Fruit fly (Drosophila melanogaster): ENCODE data around the gene CG5854.

CG5854 gene

dm6 chr3R:23962781-23963222 is 29.1 kb downstream of the CG5854 start, which contains the start of gene CG31140 (continued):
- TF ChIP-seq Hand (GFP tag; optimal IDR thresholded peaks at IDR 0.05) (peak; percentile 64), row (GFP tag; IDR thresholded peaks at IDR 0.05) (peak; percentile 24; the same call in 1 of the 3 replicates), CG3281 (GFP tag; optimal IDR thresholded peaks at IDR 0.05) (peak; percentile 6), trh (GFP tag; optimal IDR thresholded peaks at IDR 0.05) (no peak), nom (GFP tag; optimal IDR thresholded peaks at IDR 0.05) (peak; percentile 61), CG16779 (GFP tag; IDR thresholded peaks at IDR 0.05) (peak; percentile 30; the same call in 1 of the 2 replicates), CG10274 (GFP tag; optimal IDR thresholded peaks at IDR 0.05) (no peak), CG4328 (GFP tag; optimal IDR thresholded peaks at IDR 0.05) (peak; percentile 25), mirr (GFP tag; optimal IDR thresholded peaks at IDR 0.05) (peak; percentile 38), CG9609 (GFP tag; optimal IDR thresholded peaks at IDR 0.05) (no peak), seq (GFP tag; IDR thresholded peaks at IDR 0.05) (peak; percentile 43; the same call in 1 of the 2 replicates), bcd (GFP tag; optimal IDR thresholded peaks at IDR 0.05) (no peak), CG12219 (GFP tag; optimal IDR thresholded peaks at IDR 0.05) (no peak), sc (optimal IDR thresholded peaks at IDR 0.05) (no peak), sc (GFP tag; optimal IDR thresholded peaks at IDR 0.05) (no peak), HLH3B (GFP tag; IDR thresholded peaks at IDR 0.05) (no peak), Elba2 (GFP tag; optimal IDR thresholded peaks at IDR 0.05) (no peak), sna (GFP tag; IDR thresholded peaks at IDR 0.05; ENCODE audit: partially characterized antibody) (0 out of 2 replicates have a peak, but pooled peaks have one; percentile 13), repo (GFP tag; optimal IDR thresholded peaks at IDR 0.05) (peak; percentile 0), Dp (GFP tag; optimal IDR thresholded peaks at IDR 0.05) (peak; percentile 28), stwl (tag; optimal IDR thresholded peaks at IDR 0.05) (peak; percentile 34), Camta (GFP tag; optimal IDR thresholded peaks at IDR 0.05) (no peak), gfzf (GFP tag; optimal IDR thresholded peaks at IDR 0.05) (peak; percentile 55), Nf-YA (GFP tag; IDR thresholded peaks at IDR 0.05) (no peak), Drgx (GFP tag; IDR thresholded peaks at IDR 0.05) (0 out of 2 replicates have a peak, but pooled peaks have one; percentile 14), CG4360 (GFP tag; IDR thresholded peaks at IDR 0.05) (peak; percentile 61), CTCF (GFP tag; optimal IDR thresholded peaks at IDR 0.05) (peak; percentile 31), BtbVII (GFP tag; optimal IDR thresholded peaks at IDR 0.05) (peak; percentile 12), ac (GFP tag; optimal IDR thresholded peaks at IDR 0.05) (no peak), Aef1 (GFP tag; IDR thresholded peaks at IDR 0.05) (peak; percentile 41; the same call in 1 of the 3 replicates), Fer1 (GFP tag; optimal IDR thresholded peaks at IDR 0.05) (peak; percentile 67), CG10543 (GFP tag; optimal IDR thresholded peaks at IDR 0.05) (peak; percentile 73), sr (GFP tag; IDR thresholded peaks at IDR 0.05) (peak; percentile 38; the same call in 1 of the 3 replicates), CG18764 (GFP tag; optimal IDR thresholded peaks at IDR 0.05) (no peak), Scr (GFP tag; IDR thresholded peaks at IDR 0.05; ENCODE audit: partially characterized antibody) (0 out of 2 replicates have a peak, but pooled peaks have one; percentile 14), CG10462 (GFP tag; optimal IDR thresholded peaks at IDR 0.05) (no peak), CG34224 (GFP tag; IDR thresholded peaks at IDR 0.05; ENCODE audit: partially characterized antibody) (peak; percentile 35; the same call in 1 of the 3 replicates), Med (GFP tag) (peak; percentile 79), Rfx (GFP tag; IDR thresholded peaks at IDR 0.05) (0 out of 2 replicates have a peak, but pooled peaks have one; percentile 9), Sry-δ (GFP tag; optimal IDR thresholded peaks at IDR 0.05) (no peak), CG11695 (GFP tag; IDR thresholded peaks at IDR 0.05) (0 out of 3 replicates have a peak, but pooled peaks have one; percentile 28), CG6854 (GFP tag; optimal IDR thresholded peaks at IDR 0.05) (peak; percentile 27), Nf-YC (tag; optimal IDR thresholded peaks at IDR 0.05) (peak; percentile 48), scrt (GFP tag; optimal IDR thresholded peaks at IDR 0.05) (peak; percentile 97), Deaf1 (tag; optimal IDR thresholded peaks at IDR 0.05) (peak; percentile 20), ewg (GFP tag; optimal IDR thresholded peaks at IDR 0.05) (peak; percentile 89), dmrt99B (tag; optimal IDR thresholded peaks at IDR 0.05) (peak; percentile 7), trem (tag; optimal IDR thresholded peaks at IDR 0.05) (peak; percentile 95), CG8924 (tag; optimal IDR thresholded peaks at IDR 0.05) (peak; percentile 7), tx (GFP tag; optimal IDR thresholded peaks at IDR 0.05) (no peak), crol (GFP tag; IDR thresholded peaks at IDR 0.05) (peak; percentile 65)
